Fruit fly (Drosophila melanogaster) S2 (cell line): ENCODE measurements around the gene AdamTS-A.

Source experiments
- CG8478 ChIP-seq: fragments of >200 bp; optimal IDR thresholded peaks from 2 replicates; lab custom pipeline; 2018
- CTCF ChIP-seq, 2 experiments: fragments of >200 bp; optimal IDR thresholded peaks; 2 replicates each; lab custom pipeline; 2018

- no peak for TF ChIP-seq CTCF (optimal IDR thresholded peaks at IDR 0.05; lab: Kevin White, UChicago)
- TF ChIP-seq CG8478 (lab: Kevin White, UChicago), result no peak
These were observed 24.5 kb downstream of the AdamTS-A start for dm6 chr3R:15451344-15452107.
